Fruit fly (Drosophila melanogaster): ENCODE data around the gene Acp62F.

DNA sequence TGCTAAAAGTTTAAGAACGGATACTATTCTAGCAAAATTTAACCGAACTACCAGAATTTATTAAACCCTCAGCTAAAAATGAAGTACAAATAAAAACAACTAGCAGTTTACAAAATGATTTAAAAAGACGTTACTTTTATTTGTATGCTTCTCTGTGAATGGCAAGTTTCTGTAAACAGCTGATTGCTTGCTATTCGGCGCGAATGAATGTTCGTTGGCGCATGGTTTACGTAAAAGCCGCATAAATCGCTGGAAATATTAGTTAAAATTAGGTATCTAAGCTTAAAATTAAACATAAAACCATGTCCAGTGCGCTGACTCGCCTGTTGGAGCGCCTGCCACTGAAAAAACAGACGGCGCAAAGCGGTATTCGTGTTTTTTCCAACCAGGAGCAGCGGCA is 41.2 kb downstream of the Acp62F start, which contains the start of gene mRpS35:
- TF ChIP-seq ttk (optimal IDR thresholded peaks at IDR 0.05) (no peak), psq (optimal IDR thresholded peaks at IDR 0.05) (no peak), h (optimal IDR thresholded peaks at IDR 0.05) (no peak), insv (optimal IDR thresholded peaks at IDR 0.05) (no peak)

All from Kc167 (cell line).